Worm (Caenorhabditis elegans): ENCODE results near the gene famk-1.
A peak's percentile ranks its signal among the peaks of the same experiment; 100 is the strongest.

DNA sequence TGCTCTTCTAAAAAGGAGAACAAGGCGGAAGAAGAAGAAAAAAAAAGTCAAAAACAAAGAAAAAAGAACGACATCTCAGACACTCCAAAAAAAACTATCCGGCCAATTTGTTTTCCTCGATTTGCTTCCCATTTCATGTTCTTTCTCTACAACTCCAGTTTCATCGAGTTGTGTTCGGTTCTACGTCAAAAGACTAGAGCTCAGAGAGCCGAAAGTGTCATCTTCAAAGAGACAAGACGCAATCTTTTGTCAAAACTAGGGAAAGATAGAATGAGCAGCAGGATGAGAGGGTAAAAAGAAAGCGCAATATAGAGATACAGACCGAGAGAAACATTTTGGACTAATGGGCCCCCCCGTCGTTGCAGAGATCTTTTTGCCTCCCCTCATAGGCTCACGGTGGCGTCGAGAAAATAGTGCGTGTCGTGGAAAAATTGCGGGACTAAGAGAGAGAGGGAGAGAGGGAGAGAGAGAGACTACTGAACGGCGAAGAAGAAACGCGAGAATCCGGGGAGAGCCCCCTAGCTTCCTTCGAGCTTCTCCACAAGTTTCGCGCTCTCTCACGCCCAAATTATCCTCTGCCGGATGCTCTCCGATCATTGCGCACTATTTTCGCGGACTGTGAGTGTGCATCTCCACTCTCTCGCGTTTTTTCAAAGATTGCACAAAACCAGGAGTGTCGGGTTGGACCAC lies 23.9 kb downstream of the famk-1 start:
- TF ChIP-seq lin-13 (GFP tag; optimal IDR thresholded peaks at IDR 0.05) (no peak), nhr-76 (tag; optimal IDR thresholded peaks at IDR 0.05) (no peak), unc-62 (GFP tag; optimal IDR thresholded peaks at IDR 0.05 in 1 of 2) (peak in 1 of 2 experiments; percentile 98), unc-62 (tag; optimal IDR thresholded peaks at IDR 0.05) (no peak), lin-15B (tag; optimal IDR thresholded peaks at IDR 0.05) (no peak), aly-2 (tag; optimal IDR thresholded peaks at IDR 0.05) (no peak), ama-1 (optimal IDR thresholded peaks at IDR 0.05) (no peak), F26F4.8 (GFP tag; conservative IDR thresholded peaks at IDR 0.05) (no peak), nhr-77 (tag; optimal IDR thresholded peaks at IDR 0.05) (no peak), ztf-11 (tag; optimal IDR thresholded peaks at IDR 0.05) (no peak), egl-27 (tag; optimal IDR thresholded peaks at IDR 0.05) (no peak), ceh-82 (tag; optimal IDR thresholded peaks at IDR 0.05) (no peak), pqm-1 (tag; optimal IDR thresholded peaks at IDR 0.05) (no peak), lin-39 (tag; optimal IDR thresholded peaks at IDR 0.05) (no peak), mxl-3 (GFP tag; optimal IDR thresholded peaks at IDR 0.05) (no peak)
